Fruit fly (Drosophila melanogaster): ENCODE data around the gene nonC.

Gene nonC

dm6 chrX:6857269-6857668, 33.0 kb downstream of the nonC start:
- TF ChIP-seq psq (optimal IDR thresholded peaks at IDR 0.05) (no peak), EcR (GFP tag; optimal IDR thresholded peaks at IDR 0.05) (no peak), Dll (optimal IDR thresholded peaks at IDR 0.05) (no peak), CG8478 (optimal IDR thresholded peaks at IDR 0.05) (no peak), pan (optimal IDR thresholded peaks at IDR 0.05) (no peak), usp (GFP tag; optimal IDR thresholded peaks at IDR 0.05) (no peak)

- TF ChIP-seq CG8478 (optimal IDR thresholded peaks at IDR 0.05) (no peak), psq (optimal IDR thresholded peaks at IDR 0.05) (no peak), usp (GFP tag; optimal IDR thresholded peaks at IDR 0.05) (no peak), Dll (optimal IDR thresholded peaks at IDR 0.05) (no peak)
Measured at dm6 chrX:6857693-6858092, 33.4 kb downstream of the nonC start.

- no peak for TF ChIP-seq CG8478 (optimal IDR thresholded peaks at IDR 0.05)
- TF ChIP-seq pan (optimal IDR thresholded peaks at IDR 0.05): no peak
- no peak for TF ChIP-seq psq (optimal IDR thresholded peaks at IDR 0.05)
- TF ChIP-seq Dll (optimal IDR thresholded peaks at IDR 0.05): no peak
- TF ChIP-seq EcR (GFP tag; optimal IDR thresholded peaks at IDR 0.05): no peak
- TF ChIP-seq usp (GFP tag; optimal IDR thresholded peaks at IDR 0.05): no peak
Measured at dm6 chrX:6859245-6859644, 34.9 kb downstream of the nonC start.

dm6 chrX:6859756-6860412, 35.6 kb downstream of the nonC start:
- TF ChIP-seq CG8478 (optimal IDR thresholded peaks at IDR 0.05): no peak
- TF ChIP-seq Dll (optimal IDR thresholded peaks at IDR 0.05): no peak
- TF ChIP-seq usp (GFP tag; optimal IDR thresholded peaks at IDR 0.05): no peak
- TF ChIP-seq pan (optimal IDR thresholded peaks at IDR 0.05): no peak
- no peak for TF ChIP-seq psq (optimal IDR thresholded peaks at IDR 0.05)
- TF ChIP-seq EcR (GFP tag; optimal IDR thresholded peaks at IDR 0.05): no peak

- TF ChIP-seq pan (optimal IDR thresholded peaks at IDR 0.05): no peak
- no peak for TF ChIP-seq Dll (optimal IDR thresholded peaks at IDR 0.05)
- no peak for TF ChIP-seq usp (GFP tag; optimal IDR thresholded peaks at IDR 0.05)
- TF ChIP-seq CG8478 (optimal IDR thresholded peaks at IDR 0.05): no peak
- TF ChIP-seq psq (optimal IDR thresholded peaks at IDR 0.05): no peak
- TF ChIP-seq EcR (GFP tag; optimal IDR thresholded peaks at IDR 0.05): no peak
Measured at dm6 chrX:6860413-6861089, 36.3 kb downstream of the nonC start.

dm6 chrX:6861523-6862077, 37.3 kb downstream of the nonC start:
- no peak for TF ChIP-seq psq (optimal IDR thresholded peaks at IDR 0.05)
- TF ChIP-seq CG8478 (optimal IDR thresholded peaks at IDR 0.05): no peak
- no peak for TF ChIP-seq EcR (GFP tag; optimal IDR thresholded peaks at IDR 0.05)
- TF ChIP-seq pan (optimal IDR thresholded peaks at IDR 0.05): no peak
- TF ChIP-seq usp (GFP tag; optimal IDR thresholded peaks at IDR 0.05): no peak
- TF ChIP-seq Dll (optimal IDR thresholded peaks at IDR 0.05): no peak

dm6 chrX:6862521-6863288, 38.4 kb downstream of the nonC start:
- TF ChIP-seq psq (optimal IDR thresholded peaks at IDR 0.05) (no peak), pan (optimal IDR thresholded peaks at IDR 0.05) (no peak), Dll (optimal IDR thresholded peaks at IDR 0.05) (no peak), CG8478 (optimal IDR thresholded peaks at IDR 0.05) (no peak), EcR (GFP tag; optimal IDR thresholded peaks at IDR 0.05) (no peak), usp (GFP tag; optimal IDR thresholded peaks at IDR 0.05) (no peak)

- no peak for TF ChIP-seq EcR (GFP tag; optimal IDR thresholded peaks at IDR 0.05)
- no peak for TF ChIP-seq CG8478 (optimal IDR thresholded peaks at IDR 0.05)
- TF ChIP-seq Dll (optimal IDR thresholded peaks at IDR 0.05): no peak
- TF ChIP-seq usp (GFP tag; optimal IDR thresholded peaks at IDR 0.05): no peak
- TF ChIP-seq pan (optimal IDR thresholded peaks at IDR 0.05): no peak
- TF ChIP-seq psq (optimal IDR thresholded peaks at IDR 0.05): no peak
Measured at dm6 chrX:6863289-6863938, 39.1 kb downstream of the nonC start, which contains the start of gene CG43736. TSS of gene CG43736 (plus strand) at chrX:6863888.

dm6 chrX:6865039-6865438, 40.7 kb downstream of the nonC start:
- TF ChIP-seq psq (optimal IDR thresholded peaks at IDR 0.05) (no peak), EcR (GFP tag; optimal IDR thresholded peaks at IDR 0.05) (no peak), usp (GFP tag; optimal IDR thresholded peaks at IDR 0.05) (no peak), pan (optimal IDR thresholded peaks at IDR 0.05) (no peak)

dm6 chrX:6866040-6866439, 41.7 kb downstream of the nonC start:
- TF ChIP-seq usp (GFP tag; optimal IDR thresholded peaks at IDR 0.05) (no peak), EcR (GFP tag; optimal IDR thresholded peaks at IDR 0.05) (no peak), CG8478 (optimal IDR thresholded peaks at IDR 0.05) (no peak), Dll (optimal IDR thresholded peaks at IDR 0.05) (no peak)

dm6 chrX:6866764-6867163, 42.5 kb downstream of the nonC start:
- no peak for TF ChIP-seq CG8478 (optimal IDR thresholded peaks at IDR 0.05)
- no peak for TF ChIP-seq EcR (GFP tag; optimal IDR thresholded peaks at IDR 0.05)
- TF ChIP-seq psq (optimal IDR thresholded peaks at IDR 0.05): no peak
- TF ChIP-seq Dll (optimal IDR thresholded peaks at IDR 0.05): no peak
- TF ChIP-seq usp (GFP tag; optimal IDR thresholded peaks at IDR 0.05): no peak
- TF ChIP-seq pan (optimal IDR thresholded peaks at IDR 0.05): no peak
